Fruit fly (Drosophila melanogaster): ENCODE data around the gene CG15312.
A peak's percentile ranks its signal among the peaks of the same experiment; 100 is the strongest.

The CG15312 gene

dm6 chrX:10039528-10039927, 31.1 kb downstream of the CG15312 start:
- no peak for TF ChIP-seq CG6163 (GFP tag; IDR thresholded peaks at IDR 0.05)
- TF ChIP-seq dac (GFP tag; optimal IDR thresholded peaks at IDR 0.05) = no peak
- no peak for TF ChIP-seq CG3919 (GFP tag; optimal IDR thresholded peaks at IDR 0.05)
- peak; percentile 38 for TF ChIP-seq vri (GFP tag; optimal IDR thresholded peaks at IDR 0.05)
- TF ChIP-seq achi (GFP tag; optimal IDR thresholded peaks at IDR 0.05) = no peak
- TF ChIP-seq svp (GFP tag) = peak; percentile 94
- TF ChIP-seq eg (GFP tag; IDR thresholded peaks at IDR 0.05) = no peak
- no peak for TF ChIP-seq OdsH (GFP tag; optimal IDR thresholded peaks at IDR 0.05)

- no peak for TF ChIP-seq esn (GFP tag; optimal IDR thresholded peaks at IDR 0.05)
- 0 out of 3 replicates have a peak, but pooled peaks have one; percentile 2 for TF ChIP-seq CG8119 (GFP tag; IDR thresholded peaks at IDR 0.05)
Observed at dm6 chrX:10029730-10030129, 40.9 kb downstream of the CG15312 start.

- TF ChIP-seq svp (GFP tag) (no peak), fd85E (GFP tag; optimal IDR thresholded peaks at IDR 0.05) (no peak), Ets96B (tag; optimal IDR thresholded peaks at IDR 0.05) (no peak), acj6 (GFP tag; optimal IDR thresholded peaks at IDR 0.05) (no peak), Hr4 (GFP tag; optimal IDR thresholded peaks at IDR 0.05) (no peak), Eip93F (GFP tag; optimal IDR thresholded peaks at IDR 0.05) (no peak), CG10669 (GFP tag; optimal IDR thresholded peaks at IDR 0.05) (peak; percentile 12), CG1621 (tag; optimal IDR thresholded peaks at IDR 0.05) (no peak), Sox15 (GFP tag; optimal IDR thresholded peaks at IDR 0.05) (no peak), dac (GFP tag; optimal IDR thresholded peaks at IDR 0.05) (no peak), ss (GFP tag; optimal IDR thresholded peaks at IDR 0.05) (peak; percentile 48 to 81), achi (GFP tag; optimal IDR thresholded peaks at IDR 0.05) (peak; percentile 3), CG6854 (GFP tag; optimal IDR thresholded peaks at IDR 0.05) (peak; percentile 55), Lpt (GFP tag; optimal IDR thresholded peaks at IDR 0.05) (no peak), Blimp-1 (GFP tag; optimal IDR thresholded peaks at IDR 0.05) (peak; percentile 45), spab (GFP tag; optimal IDR thresholded peaks at IDR 0.05) (no peak), CG11294 (GFP tag; IDR thresholded peaks at IDR 0.05) (no peak), Eip75B (GFP tag; optimal IDR thresholded peaks at IDR 0.05) (peak; percentile 0), CG8119 (GFP tag; IDR thresholded peaks at IDR 0.05) (peak; percentile 46; the same call in 1 of the 3 replicates), Smox (GFP tag; optimal IDR thresholded peaks at IDR 0.05) (no peak), CG4318 (GFP tag; optimal IDR thresholded peaks at IDR 0.05) (no peak), CG16779 (tag; optimal IDR thresholded peaks at IDR 0.05) (peak; percentile 24), CG31627 (GFP tag; optimal IDR thresholded peaks at IDR 0.05) (no peak), OdsH (GFP tag; optimal IDR thresholded peaks at IDR 0.05) (no peak), lz (GFP tag; optimal IDR thresholded peaks at IDR 0.05) (no peak), topi (GFP tag; optimal IDR thresholded peaks at IDR 0.05) (no peak), CG6163 (GFP tag; IDR thresholded peaks at IDR 0.05) (peak; percentile 55; the same call in 2 of the 3 replicates), Sox102F (GFP tag; optimal IDR thresholded peaks at IDR 0.05) (peak; percentile 53), Hr39 (GFP tag; optimal IDR thresholded peaks at IDR 0.05) (no peak), CG8632 (GFP tag; optimal IDR thresholded peaks at IDR 0.05) (peak; percentile 35), fd59A (GFP tag; optimal IDR thresholded peaks at IDR 0.05) (no peak), Ets21C (GFP tag; optimal IDR thresholded peaks at IDR 0.05) (no peak), CG15336 (GFP tag; IDR thresholded peaks at IDR 0.05) (0 out of 2 replicates have a peak, but pooled peaks have one; percentile 25), CG32006 (GFP tag; optimal IDR thresholded peaks at IDR 0.05) (no peak), CG11902 (GFP tag; optimal IDR thresholded peaks at IDR 0.05) (no peak), Sox14 (GFP tag; optimal IDR thresholded peaks at IDR 0.05) (no peak), CG7368 (GFP tag; optimal IDR thresholded peaks at IDR 0.05) (peak; percentile 32), fkh (GFP tag; optimal IDR thresholded peaks at IDR 0.05) (no peak), dsx (GFP tag; optimal IDR thresholded peaks at IDR 0.05; ENCODE audit: poor library complexity, severe bottlenecking) (no peak), eg (GFP tag; IDR thresholded peaks at IDR 0.05) (peak; percentile 61), CG11762 (GFP tag; optimal IDR thresholded peaks at IDR 0.05; ENCODE audit: insufficient read depth) (no peak), CG6276 (GFP tag; optimal IDR thresholded peaks at IDR 0.05) (no peak), CG3919 (GFP tag; optimal IDR thresholded peaks at IDR 0.05) (peak; percentile 17), Hr38 (GFP tag; optimal IDR thresholded peaks at IDR 0.05) (no peak), Eip78C (GFP tag) (peak; percentile 80)
Observed at dm6 chrX:10021809-10022208, 48.9 kb downstream of the CG15312 start.
